Fruit fly (Drosophila melanogaster): ENCODE data around the gene DIP-iota.

DIP-iota gene

DNA sequence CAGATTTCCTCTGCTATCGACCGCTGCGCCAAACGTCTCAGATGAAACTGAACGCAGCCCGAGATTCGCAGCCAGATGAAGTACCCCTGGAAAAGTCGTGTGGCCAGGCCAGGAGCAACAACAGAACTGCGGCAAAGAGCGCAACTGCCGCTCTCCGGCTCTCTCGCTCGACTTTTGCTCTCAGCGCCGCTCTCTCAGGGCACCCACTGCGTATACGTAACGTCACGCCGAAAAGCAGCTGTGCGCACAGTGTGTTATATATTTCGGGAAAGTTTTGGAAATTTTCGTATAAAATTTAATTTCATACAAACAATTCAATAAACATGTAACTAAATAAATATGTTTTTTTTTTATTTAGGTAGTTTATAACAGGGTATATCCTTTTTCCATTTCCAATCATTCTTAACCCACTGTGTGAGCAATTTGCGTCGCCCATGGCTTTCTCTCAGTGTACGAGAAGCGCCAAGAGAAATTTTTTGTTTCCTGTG lies 20.4 kb downstream of the DIP-iota start, which contains the start of gene Dpp10 (continued):
- TF ChIP-seq CG31441 (GFP tag; IDR thresholded peaks at IDR 0.05) (peak; percentile 71; the same call in 1 of the 2 replicates), slbo (GFP tag; IDR thresholded peaks at IDR 0.05) (peak; percentile 99), CG13775 (GFP tag; optimal IDR thresholded peaks at IDR 0.05) (peak; percentile 85), CG31365 (tag; optimal IDR thresholded peaks at IDR 0.05) (peak; percentile 53), CG5245 (GFP tag; optimal IDR thresholded peaks at IDR 0.05) (peak; percentile 61), Atf-2 (GFP tag; optimal IDR thresholded peaks at IDR 0.05) (peak; percentile 72), CG17802 (tag; optimal IDR thresholded peaks at IDR 0.05) (peak; percentile 3), CG9817 (tag; optimal IDR thresholded peaks at IDR 0.05) (peak; percentile 91), CG5953 (GFP tag; IDR thresholded peaks at IDR 0.05) (peak; percentile 86), Camta (GFP tag; optimal IDR thresholded peaks at IDR 0.05) (peak; percentile 50), CG13287 (GFP tag; IDR thresholded peaks at IDR 0.05; ENCODE audit: partially characterized antibody) (peak; percentile 58), CG3995 (GFP tag; optimal IDR thresholded peaks at IDR 0.05) (peak; percentile 44), D (optimal IDR thresholded peaks at IDR 0.05) (no peak), D (GFP tag; optimal IDR thresholded peaks at IDR 0.05) (peak; percentile 42), Dfd (GFP tag; optimal IDR thresholded peaks at IDR 0.05) (no peak), stc (GFP tag; IDR thresholded peaks at IDR 0.05) (peak; percentile 95), gcm2 (GFP tag; optimal IDR thresholded peaks at IDR 0.05) (peak; percentile 78), E2f2 (GFP tag; IDR thresholded peaks at IDR 0.05) (peak; percentile 80), CG11456 (GFP tag; IDR thresholded peaks at IDR 0.05) (peak; percentile 94), ci (GFP tag; IDR thresholded peaks at IDR 0.05) (peak; percentile 97), CG17328 (GFP tag; IDR thresholded peaks at IDR 0.05) (peak; percentile 92), E2f1 (GFP tag; IDR thresholded peaks at IDR 0.05) (peak; percentile 96), CG15269 (tag; optimal IDR thresholded peaks at IDR 0.05) (peak; percentile 95), gsb-n (tag; optimal IDR thresholded peaks at IDR 0.05) (peak; percentile 34), Abd-B (GFP tag; optimal IDR thresholded peaks at IDR 0.05) (peak; percentile 81), nau (GFP tag; optimal IDR thresholded peaks at IDR 0.05) (peak; percentile 80), Med (GFP tag) (peak; percentile 98), MBD-R2 (GFP tag; IDR thresholded peaks at IDR 0.05) (peak; percentile 95), hkb (optimal IDR thresholded peaks at IDR 0.05) (no peak), hkb (GFP tag; IDR thresholded peaks at IDR 0.05) (peak; percentile 97), lmd (GFP tag; IDR thresholded peaks at IDR 0.05) (peak; percentile 95), CG13894 (tag; optimal IDR thresholded peaks at IDR 0.05) (peak; percentile 96), CG1832 (GFP tag; optimal IDR thresholded peaks at IDR 0.05) (no peak), zfh1 (GFP tag; IDR thresholded peaks at IDR 0.05) (peak; percentile 85), pho (GFP tag; optimal IDR thresholded peaks at IDR 0.05) (peak; percentile 95), lbe (GFP tag; optimal IDR thresholded peaks at IDR 0.05) (no peak), pros (GFP tag; optimal IDR thresholded peaks at IDR 0.05) (no peak), CG11696 (GFP tag; IDR thresholded peaks at IDR 0.05) (peak; percentile 79), Hr3 (GFP tag; optimal IDR thresholded peaks at IDR 0.05) (peak; percentile 87), Pdp1 (GFP tag; optimal IDR thresholded peaks at IDR 0.05) (peak; percentile 87), Ssrp (tag; optimal IDR thresholded peaks at IDR 0.05) (peak; percentile 68), dan (GFP tag; IDR thresholded peaks at IDR 0.05) (peak; percentile 65; the same call in 1 of the 2 replicates), CG7963 (GFP tag; IDR thresholded peaks at IDR 0.05; ENCODE audit: partially characterized antibody) (no peak), CG1529 (GFP tag; optimal IDR thresholded peaks at IDR 0.05) (peak; percentile 78), CTCF (GFP tag; optimal IDR thresholded peaks at IDR 0.05) (no peak), pfk (GFP tag; optimal IDR thresholded peaks at IDR 0.05) (no peak), sisA (GFP tag; IDR thresholded peaks at IDR 0.05) (peak; percentile 95), CG10267 (tag; optimal IDR thresholded peaks at IDR 0.05) (peak; percentile 64), dpn (GFP tag; optimal IDR thresholded peaks at IDR 0.05) (peak; percentile 90 to 92), CG8924 (tag; optimal IDR thresholded peaks at IDR 0.05) (peak; percentile 90), CG32532 (GFP tag; IDR thresholded peaks at IDR 0.05) (peak; percentile 97), sqz (GFP tag; optimal IDR thresholded peaks at IDR 0.05) (peak; percentile 68)
